Worm (Caenorhabditis elegans) whole organism, L2 larva: Measurements from ENCODE around the gene Y51H4A.13.
"Not testable (repeated sequence)": the region's sequence is repeated elsewhere in the genome, so short reads cannot be mapped to it uniquely, and the experiment has no call there.

ENCODE experiments used
- C34F6.9 ChIP-seq: fragments of 150-350 bp; optimal IDR thresholded peaks from 2 replicates; lab custom pipeline; 2014; ENCODE audit warnings: missing biosample characterization, missing genetic modification characterization
- F13H6.1 ChIP-seq: sonication (generic microtip); optimal IDR thresholded peaks from 2 replicates; lab custom pipeline; 2016; ENCODE audit warnings: missing genetic modification characterization, missing compliant biosample characterization
- R02D3.7 ChIP-seq: fragments of 150-350 bp; optimal IDR thresholded peaks from 2 replicates; lab custom pipeline; 2014; ENCODE audit warnings: missing biosample characterization, missing genetic modification characterization
- Y55F3AM.14 ChIP-seq: fragments of 200-800 bp; sonication (Bioruptor generic); optimal IDR thresholded peaks from 2 replicates; lab custom pipeline; 2018; ENCODE audit warnings: mild to moderate bottlenecking, missing genetic modification characterization, missing compliant biosample characterization
- ZK546.5 ChIP-seq: sonication (generic microtip); optimal IDR thresholded peaks from 2 replicates; lab custom pipeline; 2017; ENCODE audit warnings: missing biosample characterization, missing genetic modification characterization
- alr-1 ChIP-seq: fragments of 150-350 bp; optimal IDR thresholded peaks from 2 replicates; lab custom pipeline; 2014; ENCODE audit warnings: missing biosample characterization, missing genetic modification characterization
- aly-2 ChIP-seq: fragments of 150-350 bp; optimal IDR thresholded peaks from 2 replicates; lab custom pipeline; 2014; ENCODE audit warnings: missing biosample characterization, missing genetic modification characterization
- ama-1 ChIP-seq: fragments of 150-350 bp; optimal IDR thresholded peaks from 2 replicates; lab custom pipeline; 2018; ENCODE audit warnings: inconsistent platforms
- ceh-82 ChIP-seq: fragments of 150-350 bp; optimal IDR thresholded peaks from 2 replicates; lab custom pipeline; 2014; ENCODE audit warnings: missing biosample characterization, missing genetic modification characterization
- crh-2 ChIP-seq: sonication (generic microtip); optimal IDR thresholded peaks from 2 replicates; lab custom pipeline; 2017; ENCODE audit warnings: missing biosample characterization, missing genetic modification characterization
- dmd-4 ChIP-seq: sonication (generic microtip); optimal IDR thresholded peaks from 2 replicates; lab custom pipeline; 2017; ENCODE audit warnings: missing biosample characterization, missing genetic modification characterization
- egl-27 ChIP-seq: sonication (generic microtip); optimal IDR thresholded peaks from 3 replicates; lab custom pipeline; 2017; ENCODE audit warnings: missing biosample characterization, missing genetic modification reagents, missing genetic modification characterization
- elt-1 ChIP-seq: fragments of 150-350 bp; optimal IDR thresholded peaks from 2 replicates; lab custom pipeline; 2014; ENCODE audit warnings: missing biosample characterization, missing genetic modification characterization
- elt-3 ChIP-seq: sonication (generic microtip); optimal IDR thresholded peaks from 2 replicates; lab custom pipeline; 2017; ENCODE audit warnings: missing biosample characterization, missing genetic modification characterization
- gmeb-1 ChIP-seq: fragments of 150-350 bp; optimal IDR thresholded peaks from 2 replicates; lab custom pipeline; 2014; ENCODE audit warnings: missing biosample characterization, missing genetic modification characterization
- lin-11 ChIP-seq: fragments of 150-350 bp; sonication (generic microtip); optimal IDR thresholded peaks from 2 replicates; lab custom pipeline; 2014; ENCODE audit warnings: missing biosample characterization, missing genetic modification characterization, inconsistent platforms, mixed read lengths
- lin-13 ChIP-seq: fragments of 150-350 bp; optimal IDR thresholded peaks from 2 replicates; lab custom pipeline; 2014; ENCODE audit warnings: missing biosample characterization, missing genetic modification reagents, missing genetic modification characterization
- lin-39 ChIP-seq: fragments of 150-350 bp; optimal IDR thresholded peaks from 2 replicates; lab custom pipeline; 2014; ENCODE audit warnings: missing biosample characterization, missing genetic modification reagents, missing genetic modification characterization
- lsy-2 ChIP-seq, 2 experiments: fragments of 150-350 bp in 1 of 2; sonication (generic microtip) in 1 of 2; optimal IDR thresholded peaks; 2 replicates each; lab custom pipeline; 2014 to 2017; ENCODE audit warnings: missing biosample characterization in 2 of 2, missing genetic modification characterization in 2 of 2
- mdl-1 ChIP-seq, 2 experiments: fragments of 150-350 bp in 1 of 2; sonication (generic microtip) in 1 of 2; optimal IDR thresholded peaks; 2 replicates each; lab custom pipeline; 2017; ENCODE audit warnings: missing biosample characterization in 2 of 2, missing genetic modification characterization in 2 of 2
- nhr-10 ChIP-seq: sonication (generic microtip); optimal IDR thresholded peaks from 2 replicates; lab custom pipeline; 2017; ENCODE audit warnings: missing biosample characterization, missing genetic modification characterization
- nhr-12 ChIP-seq: fragments of 150-350 bp; optimal IDR thresholded peaks from 2 replicates; lab custom pipeline; 2014; ENCODE audit warnings: missing biosample characterization, missing genetic modification characterization
- nhr-23 ChIP-seq: fragments of 150-350 bp; optimal IDR thresholded peaks from 2 replicates; lab custom pipeline; 2014; ENCODE audit warnings: missing biosample characterization, missing genetic modification reagents, missing genetic modification characterization
- nhr-237 ChIP-seq: fragments of 150-350 bp; optimal IDR thresholded peaks from 2 replicates; lab custom pipeline; 2014; ENCODE audit warnings: missing biosample characterization, missing genetic modification characterization
- nhr-25 ChIP-seq: fragments of 150-350 bp; sonication (generic microtip); optimal IDR thresholded peaks from 3 replicates; lab custom pipeline; 2014; ENCODE audit warnings: missing biosample characterization, missing genetic modification characterization
- nhr-6 ChIP-seq: fragments of 150-350 bp; optimal IDR thresholded peaks from 2 replicates; lab custom pipeline; 2014; ENCODE audit warnings: missing biosample characterization, missing genetic modification characterization
- peb-1 ChIP-seq: fragments of 150-350 bp; optimal IDR thresholded peaks from 2 replicates; lab custom pipeline; 2014; ENCODE audit warnings: missing biosample characterization, missing genetic modification characterization
- skn-1 ChIP-seq: sonication (generic microtip); optimal IDR thresholded peaks from 2 replicates; lab custom pipeline; 2017; ENCODE audit warnings: missing biosample characterization, missing genetic modification characterization
- sma-3 ChIP-seq: sonication (generic microtip); optimal IDR thresholded peaks from 2 replicates; lab custom pipeline; 2016; ENCODE audit warnings: missing genetic modification reagents, missing genetic modification characterization, missing compliant biosample characterization
- snpc-4 ChIP-seq: fragments of 150-350 bp; optimal IDR thresholded peaks from 2 replicates; lab custom pipeline; 2014; ENCODE audit warnings: missing biosample characterization, missing genetic modification characterization
- unc-39 ChIP-seq: fragments of 150-350 bp; optimal IDR thresholded peaks from 2 replicates; lab custom pipeline; 2014; ENCODE audit warnings: missing biosample characterization, missing genetic modification characterization
- unc-55 ChIP-seq: fragments of 150-350 bp; sonication (generic microtip); optimal IDR thresholded peaks from 3 replicates; lab custom pipeline; 2014; ENCODE audit warnings: missing biosample characterization, missing genetic modification reagents, missing genetic modification characterization
- ztf-1 ChIP-seq: fragments of 200-800 bp; sonication (Bioruptor generic); conservative IDR thresholded peaks from 2 replicates; pipeline ENCODE4 v1.3.6; 2022; ENCODE audit warnings: missing genetic modification characterization, missing compliant biosample characterization
- ztf-11 ChIP-seq: sonication (generic microtip); optimal IDR thresholded peaks from 2 replicates; lab custom pipeline; 2017; ENCODE audit warnings: missing biosample characterization, missing genetic modification characterization
- ztf-4 ChIP-seq: fragments of 150-350 bp; optimal IDR thresholded peaks from 2 replicates; lab custom pipeline; 2014; ENCODE audit warnings: missing biosample characterization, missing genetic modification characterization

The Y51H4A.13 gene

ce11 chrIV:16656232-16656631, 10.1 kb upstream of the Y51H4A.13 start, which contains the start of gene tsr-2 (continued):
- TF ChIP-seq ZK546.5 (tag; lab: Kevin White, UChicago) (peak; percentile 42), lin-39 (tag; lab: Kevin White, UChicago) (no peak), nhr-25 (tag; lab: Kevin White, UChicago) (peak; percentile 92), nhr-10 (peak; percentile 36), lin-11 (peak; percentile 93), Y55F3AM.14 (GFP tag; lab: Kevin White, UChicago) (peak; percentile 69), peb-1 (tag; lab: Kevin White, UChicago) (no peak), C34F6.9 (tag; lab: Kevin White, UChicago) (peak; percentile 96), elt-3 (tag; lab: Kevin White, UChicago) (no peak), nhr-237 (tag; lab: Kevin White, UChicago) (no peak), skn-1 (tag; lab: Kevin White, UChicago) (peak; percentile 11), egl-27 (peak; percentile 81), nhr-23 (no peak), ztf-11 (no peak)

- TF ChIP-seq mdl-1 (tag; optimal IDR thresholded peaks at IDR 0.05; lab: Kevin White, UChicago); ZK546.5 (tag; lab: Kevin White, UChicago); unc-39 (tag; lab: Kevin White, UChicago): not testable (repeated sequence)
- TF ChIP-seq, all 48 proteins: peak for 0; not testable (repeated sequence) for 48
Observed at ce11 chrIV:16655783-16656182, 9.6 kb upstream of the Y51H4A.13 start, which contains the start of gene set-26. Gene set-26 (minus strand): TSS chrIV:16655883.

ce11 chrIV:16645492-16646191, 531 bp downstream of the Y51H4A.13 start:
- TF ChIP-seq nhr-25 (tag; lab: Kevin White, UChicago) (no peak), crh-2 (tag; lab: Kevin White, UChicago) (no peak), sma-3 (GFP tag; lab: Kevin White, UChicago) (no peak), lin-13 (GFP tag; lab: Kevin White, UChicago) (no peak), ZK546.5 (tag; lab: Kevin White, UChicago) (no peak), ceh-82 (no peak), nhr-10 (no peak), R02D3.7 (no peak), unc-55 (GFP tag; lab: Kevin White, UChicago) (no peak), lin-39 (tag; lab: Kevin White, UChicago) (no peak), alr-1 (tag; lab: Kevin White, UChicago) (no peak), elt-1 (no peak), gmeb-1 (no peak), snpc-4 (tag; lab: Kevin White, UChicago) (no peak), aly-2 (tag; lab: Kevin White, UChicago) (no peak), nhr-6 (tag; lab: Kevin White, UChicago) (no peak), mdl-1 (tag; optimal IDR thresholded peaks at IDR 0.05; lab: Kevin White, UChicago) (no peak), nhr-12 (tag; lab: Kevin White, UChicago) (no peak)

ce11 chrIV:16643782-16644181, 2.4 kb downstream of the Y51H4A.13 start:
- TF ChIP-seq nhr-6 (tag; lab: Kevin White, UChicago) (no peak), gmeb-1 (no peak), F13H6.1 (tag; lab: Kevin White, UChicago) (no peak), elt-3 (tag; lab: Kevin White, UChicago) (no peak), R02D3.7 (no peak), Y55F3AM.14 (GFP tag; lab: Kevin White, UChicago) (no peak), ztf-1 (GFP tag; lab: Robert Waterston, UW) (no peak), ama-1 (lab: Kevin White, UChicago) (no peak), lsy-2 (tag; optimal IDR thresholded peaks at IDR 0.05; lab: Kevin White, UChicago) (no peak), nhr-25 (tag; lab: Kevin White, UChicago) (no peak), dmd-4 (no peak)

ce11 chrIV:16630622-16631021, 15.6 kb downstream of the Y51H4A.13 start, which contains the start of gene fipr-27:
Gene fipr-27 (plus strand): TSS chrIV:16630922.
- TF ChIP-seq ztf-4 (tag; lab: Kevin White, UChicago) (no peak), alr-1 (tag; lab: Kevin White, UChicago) (no peak), dmd-4 (no peak), elt-1 (no peak), ZK546.5 (tag; lab: Kevin White, UChicago) (no peak), lsy-2 (tag; optimal IDR thresholded peaks at IDR 0.05; lab: Kevin White, UChicago) (no peak)
